Worm (Caenorhabditis elegans) whole organism, L3 larva: ENCODE results near the gene col-89.

Experiments
- nhr-11 ChIP-seq: fragments of 150-350 bp; optimal IDR thresholded peaks from 2 replicates; lab custom pipeline; 2014; ENCODE audit warnings: missing biosample characterization, missing genetic modification characterization
- nhr-237 ChIP-seq: fragments of 150-350 bp; optimal IDR thresholded peaks from 2 replicates; lab custom pipeline; 2014; ENCODE audit warnings: missing biosample characterization, missing genetic modification characterization
- nhr-77 ChIP-seq: fragments of 150-350 bp; optimal IDR thresholded peaks from 2 replicates; lab custom pipeline; 2014; ENCODE audit warnings: missing biosample characterization, missing genetic modification characterization
- pha-4 ChIP-seq: fragments of 150-350 bp; optimal IDR thresholded peaks from 2 replicates; lab custom pipeline; 2014; ENCODE audit warnings: missing biosample characterization, missing genetic modification reagents, missing genetic modification characterization
- pqm-1 ChIP-seq: fragments of 150-350 bp; optimal IDR thresholded peaks from 2 replicates; lab custom pipeline; 2017; ENCODE audit warnings: missing biosample characterization, missing genetic modification characterization, inconsistent platforms
- skn-1 ChIP-seq: fragments of 150-350 bp; optimal IDR thresholded peaks from 2 replicates; lab custom pipeline; 2014; ENCODE audit warnings: missing biosample characterization, missing genetic modification characterization
- tbx-2 ChIP-seq: sonication (generic microtip); optimal IDR thresholded peaks from 2 replicates; lab custom pipeline; 2016; ENCODE audit warnings: mild to moderate bottlenecking, missing genetic modification characterization, missing compliant biosample characterization
- unc-62 ChIP-seq: fragments of 150-350 bp; sonication (generic microtip); optimal IDR thresholded peaks from 4 replicates; lab custom pipeline; 2014; ENCODE audit warnings: missing biosample characterization, missing genetic modification reagents, missing genetic modification characterization
- ztf-11 ChIP-seq: fragments of 150-350 bp; optimal IDR thresholded peaks from 2 replicates; lab custom pipeline; 2014; ENCODE audit warnings: missing biosample characterization, missing genetic modification characterization

- no peak for TF ChIP-seq nhr-237 (tag; lab: Kevin White, UChicago)
- TF ChIP-seq unc-62 (GFP tag; lab: Kevin White, UChicago), result no peak
- TF ChIP-seq ztf-11, result no peak
- TF ChIP-seq skn-1 (tag; lab: Kevin White, UChicago), result no peak
- no peak for TF ChIP-seq pha-4
- TF ChIP-seq tbx-2 (tag; lab: Kevin White, UChicago), result no peak
- TF ChIP-seq nhr-77, result no peak
- no peak for TF ChIP-seq nhr-11 (tag; lab: Kevin White, UChicago)
- peak; percentile 35 for TF ChIP-seq pqm-1 (tag; lab: Kevin White, UChicago)
These were observed 31.9 kb downstream of the col-89 start, which contains the start of gene B0393.9 for ce11 chrIII:4779855-4780254.
